Fruit fly (Drosophila melanogaster) S2 (cell line): ENCODE results near the gene CG5662.

ENCODE experiments used
- CG8478 ChIP-seq: fragments of >200 bp; optimal IDR thresholded peaks from 2 replicates; lab custom pipeline; 2018
- CTCF ChIP-seq, 2 experiments: fragments of >200 bp; optimal IDR thresholded peaks; 2 replicates each; lab custom pipeline; 2018

- TF ChIP-seq CG8478 (lab: Kevin White, UChicago) (no peak), CTCF (optimal IDR thresholded peaks at IDR 0.05; lab: Kevin White, UChicago) (no peak)
Measured at dm6 chrX:15210086-15210485, at the start of gene CG5662.
